Fruit fly (Drosophila melanogaster): ENCODE measurements around the gene CG14671.
A peak's percentile ranks its signal among the peaks of the same experiment; 100 is the strongest.

CG14671 gene

DNA sequence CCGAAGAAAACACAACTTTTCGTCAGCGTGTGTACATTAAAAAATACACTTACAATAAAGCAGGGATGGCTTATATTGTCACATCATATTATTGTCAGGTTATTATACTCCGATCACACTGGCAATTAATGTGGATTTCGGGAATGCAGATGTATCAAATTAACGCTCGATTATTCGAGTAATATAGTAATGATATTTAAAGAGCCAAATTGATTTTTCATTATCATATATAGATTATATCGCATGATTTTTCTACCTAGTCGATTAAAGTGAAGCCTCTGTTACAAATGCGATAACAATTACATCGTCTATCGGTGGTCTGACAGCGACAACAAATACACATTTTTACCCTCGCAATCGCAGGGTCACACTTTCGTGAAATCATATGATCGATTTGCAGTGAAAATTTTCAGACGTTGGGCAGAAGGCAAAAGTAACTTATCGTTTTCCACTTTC is 26.8 kb upstream of the CG14671 start, which contains the start of the genes noi and Vha26 (continued):
- TF ChIP-seq CG18764 (GFP tag; optimal IDR thresholded peaks at IDR 0.05) (peak; percentile 29), nau (GFP tag; optimal IDR thresholded peaks at IDR 0.05) (no peak), CG13123 (GFP tag; optimal IDR thresholded peaks at IDR 0.05) (no peak), bbx (GFP tag; IDR thresholded peaks at IDR 0.05; ENCODE audit: partially characterized antibody) (peak; percentile 54), phol (tag; optimal IDR thresholded peaks at IDR 0.05) (peak; percentile 76), seq (GFP tag; IDR thresholded peaks at IDR 0.05) (no peak), Max (GFP tag; optimal IDR thresholded peaks at IDR 0.05) (peak; percentile 41), toy (GFP tag; IDR thresholded peaks at IDR 0.05) (no peak), Sry-δ (GFP tag; optimal IDR thresholded peaks at IDR 0.05) (peak; percentile 74), stwl (tag; optimal IDR thresholded peaks at IDR 0.05) (peak; percentile 75), Ssrp (tag; optimal IDR thresholded peaks at IDR 0.05) (no peak), CG7963 (GFP tag; IDR thresholded peaks at IDR 0.05; ENCODE audit: partially characterized antibody) (peak; percentile 51; the same call in 1 of the 3 replicates), CG14441 (GFP tag; IDR thresholded peaks at IDR 0.05) (no peak), Abd-B (GFP tag; optimal IDR thresholded peaks at IDR 0.05) (no peak), fru (optimal IDR thresholded peaks at IDR 0.05) (no peak), br (optimal IDR thresholded peaks at IDR 0.05) (no peak), cad (GFP tag; optimal IDR thresholded peaks at IDR 0.05) (no peak), Gsc (GFP tag; IDR thresholded peaks at IDR 0.05) (no peak), gcm2 (GFP tag; optimal IDR thresholded peaks at IDR 0.05) (no peak), trh (GFP tag; optimal IDR thresholded peaks at IDR 0.05) (no peak), D19A (tag; optimal IDR thresholded peaks at IDR 0.05) (peak; percentile 95), CG17186 (GFP tag; optimal IDR thresholded peaks at IDR 0.05) (peak; percentile 78), Nf-YC (tag; optimal IDR thresholded peaks at IDR 0.05) (peak; percentile 57), Hmx (GFP tag; optimal IDR thresholded peaks at IDR 0.05) (no peak), CG8478 (optimal IDR thresholded peaks at IDR 0.05) (no peak), CG6689 (GFP tag; IDR thresholded peaks at IDR 0.05) (peak; percentile 34; the same call in 1 of the 2 replicates), CG7372 (GFP tag; IDR thresholded peaks at IDR 0.05) (peak; percentile 21; the same call in 1 of the 2 replicates), unc-4 (GFP tag; IDR thresholded peaks at IDR 0.05; ENCODE audit: partially characterized antibody) (peak; percentile 45; the same call in 1 of the 2 replicates), crol (GFP tag; IDR thresholded peaks at IDR 0.05) (no peak), mam (GFP tag; optimal IDR thresholded peaks at IDR 0.05) (peak; percentile 65), CG3847 (GFP tag; IDR thresholded peaks at IDR 0.05) (peak; percentile 45; the same call in 1 of the 2 replicates), CG7745 (tag; optimal IDR thresholded peaks at IDR 0.05) (no peak), CG7357 (GFP tag; IDR thresholded peaks at IDR 0.05) (peak; percentile 98), sd (tag; optimal IDR thresholded peaks at IDR 0.05) (no peak), ash1 (GFP tag; optimal IDR thresholded peaks at IDR 0.05) (no peak), CG12071 (GFP tag; optimal IDR thresholded peaks at IDR 0.05) (no peak), Dip2 (GFP tag; IDR thresholded peaks at IDR 0.05) (no peak), chinmo (GFP tag; IDR thresholded peaks at IDR 0.05; ENCODE audit: partially characterized antibody) (0 out of 4 replicates have a peak, but pooled peaks have one; percentile 60), CG34224 (GFP tag; IDR thresholded peaks at IDR 0.05; ENCODE audit: partially characterized antibody) (peak; percentile 47; the same call in 2 of the 3 replicates), az2 (GFP tag; optimal IDR thresholded peaks at IDR 0.05) (peak; percentile 3), Bgb (GFP tag; IDR thresholded peaks at IDR 0.05; ENCODE audit: partially characterized antibody) (peak; percentile 63), CG14965 (GFP tag; optimal IDR thresholded peaks at IDR 0.05; ENCODE audit: borderline replicate concordance) (no peak), Aef1 (GFP tag; IDR thresholded peaks at IDR 0.05) (0 out of 3 replicates have a peak, but pooled peaks have one; percentile 25), CG2120 (GFP tag; optimal IDR thresholded peaks at IDR 0.05) (peak; percentile 70), tap (tag; optimal IDR thresholded peaks at IDR 0.05) (no peak), CG17359 (tag; optimal IDR thresholded peaks at IDR 0.05) (peak; percentile 25), CG3407 (GFP tag; optimal IDR thresholded peaks at IDR 0.05) (no peak), Nf-YA (GFP tag; IDR thresholded peaks at IDR 0.05) (no peak), CTCF (GFP tag; optimal IDR thresholded peaks at IDR 0.05) (peak; percentile 7), CG8290 (GFP tag; optimal IDR thresholded peaks at IDR 0.05) (peak; percentile 54), CG8290 (tag; optimal IDR thresholded peaks at IDR 0.05) (peak in 1 of 2 experiments; percentile 28), emc (GFP tag; optimal IDR thresholded peaks at IDR 0.05) (no peak), org-1 (GFP tag; optimal IDR thresholded peaks at IDR 0.05) (no peak)
